Worm (Caenorhabditis elegans) whole organism, L1 larva: ENCODE results near the gene F58B4.7.

ENCODE experiments used
- C16A3.4 ChIP-seq: fragments of 150-350 bp; optimal IDR thresholded peaks from 2 replicates; lab custom pipeline; 2014; ENCODE audit warnings: missing biosample characterization, missing genetic modification characterization
- F16B12.6 ChIP-seq: fragments of 150-350 bp; optimal IDR thresholded peaks from 2 replicates; lab custom pipeline; 2014; ENCODE audit warnings: missing biosample characterization, missing genetic modification characterization
- aha-1 ChIP-seq: fragments of 150-350 bp; optimal IDR thresholded peaks from 2 replicates; lab custom pipeline; 2014; ENCODE audit warnings: missing biosample characterization, missing genetic modification characterization
- aly-2 ChIP-seq: fragments of 150-350 bp; optimal IDR thresholded peaks from 2 replicates; lab custom pipeline; 2014; ENCODE audit warnings: missing biosample characterization, missing genetic modification characterization
- ama-1 ChIP-seq: fragments of 150-350 bp; optimal IDR thresholded peaks from 2 replicates; lab custom pipeline; 2014
- ceh-63 ChIP-seq: fragments of 200-800 bp; sonication (Bioruptor generic); optimal IDR thresholded peaks from 2 replicates; lab custom pipeline; 2018; ENCODE audit warnings: mild to moderate bottlenecking, missing genetic modification characterization, missing compliant biosample characterization
- ceh-90 ChIP-seq: sonication (generic microtip); optimal IDR thresholded peaks from 2 replicates; lab custom pipeline; 2016; ENCODE audit warnings: missing genetic modification characterization, missing compliant biosample characterization
- dsc-1 ChIP-seq: sonication (generic microtip); optimal IDR thresholded peaks from 2 replicates; lab custom pipeline; 2016; ENCODE audit warnings: mild to moderate bottlenecking, missing genetic modification characterization, missing compliant biosample characterization
- efl-1 ChIP-seq, 4 experiments: fragments of 150-350 bp; optimal IDR thresholded peaks in 3 of 4; peaks in 1 of 4; 1 replicate in 1 of 4; 2 replicates in 3 of 4; lab custom pipeline; 2014; ENCODE audit warnings: missing biosample characterization in 2 of 4, missing genetic modification characterization in 2 of 4, missing genetic modification reagents in 2 of 4
- egl-13 ChIP-seq: sonication (generic microtip); optimal IDR thresholded peaks from 2 replicates; lab custom pipeline; 2016; ENCODE audit warnings: missing genotype, missing genetic modification reagents, missing genetic modification characterization, missing compliant biosample characterization
- elt-2 ChIP-seq: sonication (generic microtip); optimal IDR thresholded peaks from 2 replicates; lab custom pipeline; 2016; ENCODE audit warnings: missing genetic modification characterization, mild to moderate bottlenecking, inconsistent platforms, missing compliant biosample characterization, missing genetic modification reagents
- elt-3 ChIP-seq, 6 experiments: fragments of 150-350 bp in 1 of 6; sonication (generic microtip); optimal IDR thresholded peaks; 2 replicates each; lab custom pipeline; 2017 to 2018; ENCODE audit warnings: missing biosample characterization in 6 of 6, missing genetic modification characterization in 6 of 6, inconsistent platforms in 1 of 6
- ets-5 ChIP-seq: fragments of 200-800 bp; sonication (Bioruptor generic); IDR thresholded peaks from 2 replicates; pipeline ENCODE4 v1.3.6; 2022; ENCODE audit warnings: missing genetic modification characterization, missing compliant biosample characterization
- fkh-10 ChIP-seq: sonication (generic microtip); optimal IDR thresholded peaks from 2 replicates; lab custom pipeline; 2017; ENCODE audit warnings: missing biosample characterization, missing genetic modification reagents, missing genetic modification characterization
- fkh-8 ChIP-seq: sonication (generic microtip); optimal IDR thresholded peaks from 2 replicates; lab custom pipeline; 2016; ENCODE audit warnings: mild to moderate bottlenecking, missing genetic modification characterization, missing compliant biosample characterization
- fos-1 ChIP-seq: fragments of 150-350 bp; optimal IDR thresholded peaks from 2 replicates; lab custom pipeline; 2014; ENCODE audit warnings: missing biosample characterization, missing genetic modification characterization
- hlh-17 ChIP-seq: fragments of 200-800 bp; sonication (Bioruptor generic); optimal IDR thresholded peaks from 2 replicates; lab custom pipeline; 2018; ENCODE audit warnings: missing genetic modification characterization, mild to moderate bottlenecking, missing compliant biosample characterization, moderate library complexity, borderline replicate concordance
- hlh-4 ChIP-seq: sonication (generic microtip); optimal IDR thresholded peaks from 2 replicates; lab custom pipeline; 2016; ENCODE audit warnings: mild to moderate bottlenecking, missing genetic modification characterization, missing compliant biosample characterization
- hpl-2 ChIP-seq: fragments of 150-350 bp; optimal IDR thresholded peaks from 2 replicates; lab custom pipeline; 2014; ENCODE audit warnings: missing biosample characterization, missing genetic modification reagents, missing genetic modification characterization
- irx-1 ChIP-seq: sonication (generic microtip); optimal IDR thresholded peaks from 2 replicates; lab custom pipeline; 2016; ENCODE audit warnings: missing genetic modification characterization, missing compliant biosample characterization
- lin-14 ChIP-seq: fragments of 200-800 bp; sonication (Bioruptor generic); optimal IDR thresholded peaks from 2 replicates; lab custom pipeline; 2018; ENCODE audit warnings: mild to moderate bottlenecking, missing genetic modification characterization, moderate library complexity, missing compliant biosample characterization
- lin-15B ChIP-seq: fragments of 150-350 bp; sonication (generic microtip); optimal IDR thresholded peaks from 3 replicates; lab custom pipeline; 2014; ENCODE audit warnings: missing biosample characterization, missing genetic modification characterization
- lin-35 ChIP-seq, 2 experiments: fragments of 150-350 bp; optimal IDR thresholded peaks; 2 replicates each; lab custom pipeline; 2014; ENCODE audit warnings: missing biosample characterization in 2 of 2, missing genetic modification characterization in 2 of 2, missing genetic modification reagents in 2 of 2
- lir-3 ChIP-seq: sonication (generic microtip); optimal IDR thresholded peaks from 2 replicates; lab custom pipeline; 2016; ENCODE audit warnings: mild to moderate bottlenecking, missing genetic modification characterization, moderate library complexity, missing compliant biosample characterization; ENCODE audit not compliant: poor library complexity
- lsy-2 ChIP-seq, 2 experiments: fragments of 150-350 bp; optimal IDR thresholded peaks; 2 replicates each; lab custom pipeline; 2014; ENCODE audit warnings: missing biosample characterization in 2 of 2, missing genetic modification characterization in 2 of 2
- mab-9 ChIP-seq: fragments of 200-800 bp; sonication (Bioruptor generic); IDR thresholded peaks from 2 replicates; pipeline ENCODE4 v1.3.6; 2022; ENCODE audit warnings: missing genetic modification reagents, missing genetic modification characterization, missing compliant biosample characterization
- nhr-11 ChIP-seq: fragments of 150-350 bp; optimal IDR thresholded peaks from 2 replicates; lab custom pipeline; 2014; ENCODE audit warnings: missing biosample characterization, missing genetic modification characterization
- nhr-20 ChIP-seq: sonication (generic microtip); optimal IDR thresholded peaks from 2 replicates; lab custom pipeline; 2016; ENCODE audit warnings: mild to moderate bottlenecking, missing genetic modification characterization, missing compliant biosample characterization
- nhr-47 ChIP-seq: sonication (generic microtip); optimal IDR thresholded peaks from 2 replicates; lab custom pipeline; 2016; ENCODE audit warnings: mild to moderate bottlenecking, missing genetic modification characterization, moderate library complexity, missing compliant biosample characterization
- nhr-71 ChIP-seq: sonication (generic microtip); optimal IDR thresholded peaks from 2 replicates; lab custom pipeline; 2016; ENCODE audit warnings: mild to moderate bottlenecking, missing genetic modification characterization, moderate library complexity, missing compliant biosample characterization
- nhr-84 ChIP-seq: sonication (generic microtip); optimal IDR thresholded peaks from 2 replicates; lab custom pipeline; 2017; ENCODE audit warnings: missing biosample characterization, missing genetic modification characterization
- pag-3 ChIP-seq: sonication (generic microtip); optimal IDR thresholded peaks from 2 replicates; lab custom pipeline; 2017; ENCODE audit warnings: missing genetic modification characterization, mild to moderate bottlenecking, missing compliant biosample characterization, antibody characterized with exemption, borderline replicate concordance; ENCODE audit not compliant: insufficient read depth
- pax-3 ChIP-seq: fragments of 200-800 bp; sonication (Bioruptor generic); optimal IDR thresholded peaks from 2 replicates; lab custom pipeline; 2018; ENCODE audit warnings: mild to moderate bottlenecking, missing genetic modification characterization, moderate library complexity, missing compliant biosample characterization
- rnt-1 ChIP-seq: sonication (generic microtip); optimal IDR thresholded peaks from 2 replicates; lab custom pipeline; 2016; ENCODE audit warnings: mild to moderate bottlenecking, missing genetic modification characterization, moderate library complexity, missing compliant biosample characterization
- skn-1 ChIP-seq: fragments of 150-350 bp; optimal IDR thresholded peaks from 2 replicates; lab custom pipeline; 2014; ENCODE audit warnings: missing biosample characterization, missing genetic modification characterization
- sptf-1 ChIP-seq: fragments of 150-350 bp; optimal IDR thresholded peaks from 2 replicates; lab custom pipeline; 2014; ENCODE audit warnings: missing biosample characterization, missing genetic modification characterization
- tlp-1 ChIP-seq: fragments of 150-350 bp; optimal IDR thresholded peaks from 2 replicates; lab custom pipeline; 2014; ENCODE audit warnings: missing biosample characterization, missing genetic modification characterization
- unc-86 ChIP-seq: sonication (generic microtip); optimal IDR thresholded peaks from 2 replicates; lab custom pipeline; 2016; ENCODE audit warnings: missing genetic modification characterization, missing compliant biosample characterization
- unc-98 ChIP-seq: fragments of 200-800 bp; sonication (Bioruptor generic); IDR thresholded peaks from 2 replicates; pipeline ENCODE4 v1.3.6; 2022; ENCODE audit warnings: missing genetic modification characterization, missing compliant biosample characterization
- xbp-1 ChIP-seq: sonication (generic microtip); optimal IDR thresholded peaks from 2 replicates; lab custom pipeline; 2016; ENCODE audit warnings: missing genetic modification characterization, missing compliant biosample characterization

The F58B4.7 gene

DNA sequence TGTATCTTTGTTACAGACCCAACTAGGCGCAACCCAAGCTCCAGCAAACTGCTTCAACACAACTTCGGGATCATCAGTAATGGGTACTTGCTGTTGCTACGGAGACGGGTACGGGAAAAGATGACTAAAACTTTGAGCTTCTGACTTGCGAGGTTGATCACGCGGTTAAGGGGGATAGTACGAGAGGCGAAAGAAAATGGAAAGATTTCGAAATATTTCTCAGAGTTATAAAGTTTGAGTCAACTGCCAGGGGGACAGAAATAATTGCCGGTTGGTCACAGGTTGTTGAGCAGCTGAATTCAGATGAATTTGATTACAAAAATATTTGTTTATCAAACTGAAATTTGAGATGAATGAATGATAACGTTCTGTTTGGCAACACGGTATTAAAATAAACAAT, 2.5 kb upstream of the F58B4.7 start (continued):
- peak; percentile 53 for TF ChIP-seq skn-1 (tag; lab: Kevin White, UChicago)
- no peak for TF ChIP-seq hlh-4 (tag; lab: Kevin White, UChicago)
- TF ChIP-seq fkh-10 (GFP tag; lab: Kevin White, UChicago), result no peak
- no peak for TF ChIP-seq tlp-1
- TF ChIP-seq lin-14 (GFP tag; lab: Kevin White, UChicago), result peak; percentile 6
- TF ChIP-seq, all 84 proteins: peak for 6

DNA sequence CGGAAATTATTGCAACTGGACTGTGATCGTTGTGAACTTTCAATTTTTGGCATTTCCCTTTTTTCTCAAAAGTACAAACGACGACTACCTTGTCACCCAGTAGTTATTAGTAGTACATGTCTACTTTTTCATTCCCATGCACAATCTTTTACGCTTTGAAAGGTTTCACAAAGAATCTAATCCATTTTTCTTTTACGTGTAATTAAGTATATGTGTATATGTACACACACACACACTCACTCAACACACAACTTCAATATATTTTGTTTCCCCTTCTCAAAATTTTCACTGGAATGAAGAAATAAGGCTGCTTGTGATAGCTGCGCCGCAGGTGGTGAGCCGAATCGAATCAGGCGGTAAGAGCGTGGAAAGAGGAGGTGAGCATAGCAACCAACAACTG, 1.6 kb upstream of the F58B4.7 start, which contains the start of gene F58B4.6:
F58B4.6 (plus strand) TSS at position 301 of the 400 bp plus-strand sequence.
- TF ChIP-seq fkh-8 (tag; lab: Kevin White, UChicago) (peak; percentile 71), hlh-4 (tag; lab: Kevin White, UChicago) (no peak), xbp-1 (tag; lab: Kevin White, UChicago) (no peak), nhr-71 (tag; lab: Kevin White, UChicago) (peak; percentile 12), nhr-47 (peak; percentile 20), sptf-1 (tag; lab: Kevin White, UChicago) (no peak), unc-86 (tag; lab: Kevin White, UChicago) (no peak), ceh-90 (tag; lab: Kevin White, UChicago) (no peak), rnt-1 (no peak), nhr-84 (tag; lab: Kevin White, UChicago) (no peak), pax-3 (peak; percentile 17), fos-1 (no peak)

DNA sequence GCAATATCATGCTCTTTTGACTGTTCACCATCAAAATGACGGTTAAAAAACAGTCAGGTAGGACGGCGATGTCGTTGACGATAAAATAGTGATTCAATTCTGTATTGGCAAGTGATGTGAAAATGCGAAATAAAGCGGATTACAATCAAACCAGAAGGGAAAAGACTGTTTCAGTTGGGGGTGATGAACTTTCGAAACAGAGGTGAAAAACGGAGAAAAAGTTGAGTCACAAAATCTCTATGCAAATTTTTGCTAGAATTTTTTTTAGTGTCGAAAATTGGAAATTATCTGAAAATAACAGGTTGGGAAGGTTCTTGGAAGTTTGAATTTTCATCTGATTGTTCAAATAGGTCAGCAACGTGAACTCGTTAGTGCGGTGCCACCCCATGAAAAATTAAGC, 1.4 kb downstream of the F58B4.7 start, which contains the start of gene nas-31:
nas-31 (minus strand) TSS at position 101 of the 400 bp plus-strand sequence.
- no peak for TF ChIP-seq unc-98 (GFP tag; lab: Robert Waterston, UW)
- TF ChIP-seq, all 84 proteins: peak for 0

- no peak for TF ChIP-seq elt-3 (tag; optimal IDR thresholded peaks at IDR 0.05; lab: Kevin White, UChicago)
- TF ChIP-seq pag-3 (tag; lab: Kevin White, UChicago), result no peak
- no peak for TF ChIP-seq ceh-63 (GFP tag; lab: Kevin White, UChicago)
- no peak for TF ChIP-seq ama-1 (lab: Kevin White, UChicago)
- no peak for TF ChIP-seq hpl-2
- no peak for TF ChIP-seq lin-35 (GFP tag; optimal IDR thresholded peaks at IDR 0.05; lab: Kevin White, UChicago)
- no peak for TF ChIP-seq mab-9 (GFP tag; lab: Robert Waterston, UW)
- TF ChIP-seq efl-1 (optimal IDR thresholded peaks at IDR 0.05; lab: Kevin White, UChicago), result no peak
- TF ChIP-seq efl-1 (GFP tag; optimal IDR thresholded peaks at IDR 0.05 in 1 of 2; lab: Kevin White, UChicago), result no peak
- no peak for TF ChIP-seq elt-2 (tag; lab: Kevin White, UChicago)
- no peak for TF ChIP-seq egl-13 (tag; lab: Kevin White, UChicago)
- TF ChIP-seq aly-2 (tag; lab: Kevin White, UChicago), result no peak
- no peak for TF ChIP-seq nhr-20
- TF ChIP-seq F16B12.6 (tag; lab: Kevin White, UChicago), result no peak
- TF ChIP-seq lin-15B (tag; lab: Kevin White, UChicago), result no peak
- no peak for TF ChIP-seq aha-1 (tag; lab: Kevin White, UChicago)
- TF ChIP-seq irx-1 (tag; lab: Kevin White, UChicago), result no peak
Measured at ce11 chrV:10918373-10918772, 4.8 kb downstream of the F58B4.7 start, which contains the start of gene F58B4.2. Gene F58B4.2 (minus strand): TSS chrV:10918473.

ce11 chrV:10915922-10916321, 7.2 kb downstream of the F58B4.7 start:
- no peak for TF ChIP-seq tlp-1
- no peak for TF ChIP-seq irx-1 (tag; lab: Kevin White, UChicago)
- TF ChIP-seq C16A3.4 (tag; lab: Kevin White, UChicago), result no peak
- peak; percentile 54 for TF ChIP-seq lin-14 (GFP tag; lab: Kevin White, UChicago)
- TF ChIP-seq ets-5 (GFP tag; lab: Robert Waterston, UW), result no peak
- no peak for TF ChIP-seq nhr-11 (tag; lab: Kevin White, UChicago)
- peak; percentile 19 for TF ChIP-seq nhr-20
- no peak for TF ChIP-seq hlh-17 (GFP tag; lab: Kevin White, UChicago)
- TF ChIP-seq skn-1 (tag; lab: Kevin White, UChicago), result no peak
- no peak for TF ChIP-seq dsc-1 (tag; lab: Kevin White, UChicago)
- peak; percentile 44 for TF ChIP-seq rnt-1
- TF ChIP-seq nhr-71 (tag; lab: Kevin White, UChicago), result peak; percentile 53
- peak in 1 of 2 experiments; percentile 36 for TF ChIP-seq lsy-2 (tag; optimal IDR thresholded peaks at IDR 0.05; lab: Kevin White, UChicago)
- TF ChIP-seq lir-3 (tag; lab: Kevin White, UChicago), result no peak
- TF ChIP-seq hpl-2, result no peak
